Worm (Caenorhabditis elegans) whole organism, L1 larva: ENCODE measurements around the gene him-5.

Source experiments
- C04F5.9 ChIP-seq: sonication (generic microtip); optimal IDR thresholded peaks from 2 replicates; lab custom pipeline; 2016; ENCODE audit warnings: missing genetic modification characterization, missing compliant biosample characterization
- C16A3.4 ChIP-seq: fragments of 150-350 bp; optimal IDR thresholded peaks from 2 replicates; lab custom pipeline; 2014; ENCODE audit warnings: missing biosample characterization, missing genetic modification characterization
- C34B4.2 ChIP-seq: sonication (generic microtip); optimal IDR thresholded peaks from 2 replicates; lab custom pipeline; 2017; ENCODE audit warnings: mild to moderate bottlenecking, missing genetic modification characterization, missing compliant biosample characterization
- F16B12.6 ChIP-seq: fragments of 150-350 bp; optimal IDR thresholded peaks from 2 replicates; lab custom pipeline; 2014; ENCODE audit warnings: missing biosample characterization, missing genetic modification characterization
- aha-1 ChIP-seq: fragments of 150-350 bp; optimal IDR thresholded peaks from 2 replicates; lab custom pipeline; 2014; ENCODE audit warnings: missing biosample characterization, missing genetic modification characterization
- blmp-1 ChIP-seq: fragments of 150-350 bp; optimal IDR thresholded peaks from 2 replicates; lab custom pipeline; 2014; ENCODE audit warnings: missing biosample characterization, missing genetic modification characterization
- ceh-63 ChIP-seq: fragments of 200-800 bp; sonication (Bioruptor generic); optimal IDR thresholded peaks from 2 replicates; lab custom pipeline; 2018; ENCODE audit warnings: mild to moderate bottlenecking, missing genetic modification characterization, missing compliant biosample characterization
- ceh-90 ChIP-seq: sonication (generic microtip); optimal IDR thresholded peaks from 2 replicates; lab custom pipeline; 2016; ENCODE audit warnings: missing genetic modification characterization, missing compliant biosample characterization
- ces-1 ChIP-seq: fragments of 150-350 bp; optimal IDR thresholded peaks from 2 replicates; lab custom pipeline; 2014; ENCODE audit warnings: missing biosample characterization, missing genetic modification reagents, missing genetic modification characterization
- dpl-1 ChIP-seq, 3 experiments: fragments of 150-350 bp in 2 of 3; sonication (generic microtip) in 1 of 3; optimal IDR thresholded peaks; 2 replicates each; lab custom pipeline; 2014 to 2017; ENCODE audit warnings: missing biosample characterization in 3 of 3, missing genetic modification characterization in 3 of 3, missing genetic modification reagents in 3 of 3
- dsc-1 ChIP-seq: sonication (generic microtip); optimal IDR thresholded peaks from 2 replicates; lab custom pipeline; 2016; ENCODE audit warnings: mild to moderate bottlenecking, missing genetic modification characterization, missing compliant biosample characterization
- efl-3 ChIP-seq: fragments of 200-800 bp; sonication (Bioruptor generic); optimal IDR thresholded peaks from 2 replicates; lab custom pipeline; 2018; ENCODE audit warnings: mild to moderate bottlenecking, missing genetic modification characterization, missing compliant biosample characterization
- egl-13 ChIP-seq: sonication (generic microtip); optimal IDR thresholded peaks from 2 replicates; lab custom pipeline; 2016; ENCODE audit warnings: missing genotype, missing genetic modification reagents, missing genetic modification characterization, missing compliant biosample characterization
- ets-5 ChIP-seq: fragments of 200-800 bp; sonication (Bioruptor generic); IDR thresholded peaks from 2 replicates; pipeline ENCODE4 v1.3.6; 2022; ENCODE audit warnings: missing genetic modification characterization, missing compliant biosample characterization
- fkh-10 ChIP-seq: sonication (generic microtip); optimal IDR thresholded peaks from 2 replicates; lab custom pipeline; 2017; ENCODE audit warnings: missing biosample characterization, missing genetic modification reagents, missing genetic modification characterization
- fkh-4 ChIP-seq: sonication (generic microtip); optimal IDR thresholded peaks from 2 replicates; lab custom pipeline; 2016; ENCODE audit warnings: missing compliant biosample characterization, missing genetic modification characterization, borderline replicate concordance
- fkh-8 ChIP-seq: sonication (generic microtip); optimal IDR thresholded peaks from 2 replicates; lab custom pipeline; 2016; ENCODE audit warnings: mild to moderate bottlenecking, missing genetic modification characterization, missing compliant biosample characterization
- hlh-4 ChIP-seq: sonication (generic microtip); optimal IDR thresholded peaks from 2 replicates; lab custom pipeline; 2016; ENCODE audit warnings: mild to moderate bottlenecking, missing genetic modification characterization, missing compliant biosample characterization
- hpl-2 ChIP-seq: fragments of 150-350 bp; optimal IDR thresholded peaks from 2 replicates; lab custom pipeline; 2014; ENCODE audit warnings: missing biosample characterization, missing genetic modification reagents, missing genetic modification characterization
- isw-1 ChIP-seq: fragments of 200-800 bp; sonication (Bioruptor generic); IDR thresholded peaks from 2 replicates; pipeline ENCODE4 v1.3.6; 2022; ENCODE audit warnings: missing genetic modification characterization, missing compliant biosample characterization
- lin-14 ChIP-seq: fragments of 200-800 bp; sonication (Bioruptor generic); optimal IDR thresholded peaks from 2 replicates; lab custom pipeline; 2018; ENCODE audit warnings: mild to moderate bottlenecking, missing genetic modification characterization, moderate library complexity, missing compliant biosample characterization
- lin-15B ChIP-seq: fragments of 150-350 bp; sonication (generic microtip); optimal IDR thresholded peaks from 3 replicates; lab custom pipeline; 2014; ENCODE audit warnings: missing biosample characterization, missing genetic modification characterization
- lin-35 ChIP-seq, 2 experiments: fragments of 150-350 bp; optimal IDR thresholded peaks; 2 replicates each; lab custom pipeline; 2014; ENCODE audit warnings: missing biosample characterization in 2 of 2, missing genetic modification characterization in 2 of 2, missing genetic modification reagents in 2 of 2
- lin-39 ChIP-seq: fragments of 150-350 bp; optimal IDR thresholded peaks from 2 replicates; lab custom pipeline; 2014; ENCODE audit warnings: missing biosample characterization, missing genetic modification reagents, missing genetic modification characterization
- lsy-2 ChIP-seq, 2 experiments: fragments of 150-350 bp; optimal IDR thresholded peaks; 2 replicates each; lab custom pipeline; 2014; ENCODE audit warnings: missing biosample characterization in 2 of 2, missing genetic modification characterization in 2 of 2
- mab-9 ChIP-seq: fragments of 200-800 bp; sonication (Bioruptor generic); IDR thresholded peaks from 2 replicates; pipeline ENCODE4 v1.3.6; 2022; ENCODE audit warnings: missing genetic modification reagents, missing genetic modification characterization, missing compliant biosample characterization
- mdl-1 ChIP-seq, 2 experiments: fragments of 150-350 bp; optimal IDR thresholded peaks; 2 replicates each; lab custom pipeline; 2014 to 2017; ENCODE audit warnings: missing biosample characterization in 2 of 2, missing genetic modification characterization in 2 of 2, inconsistent platforms in 1 of 2
- mef-2 ChIP-seq: fragments of 150-350 bp; optimal IDR thresholded peaks from 2 replicates; lab custom pipeline; 2014; ENCODE audit warnings: missing biosample characterization, missing genetic modification characterization
- mep-1 ChIP-seq: fragments of 150-350 bp; optimal IDR thresholded peaks from 2 replicates; lab custom pipeline; 2014; ENCODE audit warnings: missing biosample characterization, missing genetic modification characterization
- nhr-11 ChIP-seq: fragments of 150-350 bp; optimal IDR thresholded peaks from 2 replicates; lab custom pipeline; 2014; ENCODE audit warnings: missing biosample characterization, missing genetic modification characterization
- nhr-12 ChIP-seq: sonication (generic microtip); optimal IDR thresholded peaks from 2 replicates; lab custom pipeline; 2017; ENCODE audit warnings: missing biosample characterization, missing genetic modification characterization
- nhr-19 ChIP-seq: fragments of 200-800 bp; sonication (Bioruptor generic); conservative IDR thresholded peaks from 2 replicates; pipeline ENCODE4 v1.3.6; 2022; ENCODE audit warnings: missing genetic modification characterization, missing compliant biosample characterization
- nhr-237 ChIP-seq: fragments of 150-350 bp; optimal IDR thresholded peaks from 2 replicates; lab custom pipeline; 2014; ENCODE audit warnings: missing biosample characterization, missing genetic modification characterization
- nhr-47 ChIP-seq: sonication (generic microtip); optimal IDR thresholded peaks from 2 replicates; lab custom pipeline; 2016; ENCODE audit warnings: mild to moderate bottlenecking, missing genetic modification characterization, moderate library complexity, missing compliant biosample characterization
- nhr-71 ChIP-seq: sonication (generic microtip); optimal IDR thresholded peaks from 2 replicates; lab custom pipeline; 2016; ENCODE audit warnings: mild to moderate bottlenecking, missing genetic modification characterization, moderate library complexity, missing compliant biosample characterization
- nhr-85 ChIP-seq: sonication (generic microtip); peaks from one replicate; lab custom pipeline; 2016; ENCODE audit warnings: missing genetic modification characterization, inconsistent platforms, missing compliant biosample characterization
- nhr-90 ChIP-seq: sonication (generic microtip); optimal IDR thresholded peaks from 2 replicates; lab custom pipeline; 2016; ENCODE audit warnings: mild to moderate bottlenecking, missing genetic modification characterization, missing compliant biosample characterization; ENCODE audit not compliant: poor library complexity
- pqm-1 ChIP-seq: sonication (generic microtip); optimal IDR thresholded peaks from 3 replicates; lab custom pipeline; 2017; ENCODE audit warnings: missing biosample characterization, missing genetic modification characterization
- rnt-1 ChIP-seq: sonication (generic microtip); optimal IDR thresholded peaks from 2 replicates; lab custom pipeline; 2016; ENCODE audit warnings: mild to moderate bottlenecking, missing genetic modification characterization, moderate library complexity, missing compliant biosample characterization
- skn-1 ChIP-seq: fragments of 150-350 bp; optimal IDR thresholded peaks from 2 replicates; lab custom pipeline; 2014; ENCODE audit warnings: missing biosample characterization, missing genetic modification characterization
- sox-4 ChIP-seq: sonication (generic microtip); optimal IDR thresholded peaks from 2 replicates; lab custom pipeline; 2016; ENCODE audit warnings: missing genetic modification characterization, missing compliant biosample characterization
- unc-130 ChIP-seq: fragments of 150-350 bp; optimal IDR thresholded peaks from 2 replicates; lab custom pipeline; 2017; ENCODE audit warnings: missing biosample characterization, missing genetic modification characterization, inconsistent platforms
- unc-62 ChIP-seq: fragments of 150-350 bp; optimal IDR thresholded peaks from 2 replicates; lab custom pipeline; 2014; ENCODE audit warnings: missing biosample characterization, missing genetic modification reagents, missing genetic modification characterization
- unc-86 ChIP-seq: sonication (generic microtip); optimal IDR thresholded peaks from 2 replicates; lab custom pipeline; 2016; ENCODE audit warnings: missing genetic modification characterization, missing compliant biosample characterization
- unc-98 ChIP-seq: fragments of 200-800 bp; sonication (Bioruptor generic); IDR thresholded peaks from 2 replicates; pipeline ENCODE4 v1.3.6; 2022; ENCODE audit warnings: missing genetic modification characterization, missing compliant biosample characterization
- vab-15 ChIP-seq: sonication (generic microtip); optimal IDR thresholded peaks from 2 replicates; lab custom pipeline; 2017; ENCODE audit warnings: missing genotype, mild to moderate bottlenecking, missing genetic modification characterization, missing compliant biosample characterization
- ztf-11 ChIP-seq, 2 experiments: sonication (generic microtip); optimal IDR thresholded peaks; 2 replicates each; lab custom pipeline; 2016 to 2017; ENCODE audit warnings: missing genetic modification characterization in 2 of 2, missing biosample characterization in 1 of 2, missing compliant biosample characterization in 1 of 2

him-5 gene

ce11 chrV:14092403-14092802 lies 2.2 kb downstream of the him-5 start, which contains the start of gene D1086.3 (continued):
- TF ChIP-seq unc-62 = no peak
- TF ChIP-seq skn-1 = no peak
- TF ChIP-seq hlh-4 = no peak
- peak; percentile 87 for TF ChIP-seq nhr-85 (tag; lab: Kevin White, UChicago)
- TF ChIP-seq nhr-237 (tag; lab: Kevin White, UChicago) = no peak
- TF ChIP-seq efl-3 (GFP tag; lab: Kevin White, UChicago) = no peak
- TF ChIP-seq C34B4.2 = no peak
- no peak for TF ChIP-seq unc-86 (tag; lab: Kevin White, UChicago)
- TF ChIP-seq rnt-1 (tag; lab: Kevin White, UChicago) = peak; percentile 82
- no peak for TF ChIP-seq vab-15 (tag; lab: Kevin White, UChicago)
- no peak for TF ChIP-seq aha-1 (tag; lab: Kevin White, UChicago)
- no peak for TF ChIP-seq sox-4
- peak; percentile 80 for TF ChIP-seq nhr-19 (GFP tag; lab: Robert Waterston, UW)
- no peak for TF ChIP-seq egl-13 (tag; lab: Kevin White, UChicago)
- peak; percentile 82 for TF ChIP-seq nhr-90
- no peak for TF ChIP-seq nhr-11 (tag; lab: Kevin White, UChicago)
- peak; percentile 75 for TF ChIP-seq lin-39
- no peak for TF ChIP-seq isw-1
- TF ChIP-seq fkh-8 (tag; lab: Kevin White, UChicago) = no peak
- TF ChIP-seq pqm-1 (tag; lab: Kevin White, UChicago) = no peak
- TF ChIP-seq unc-130 (tag; lab: Kevin White, UChicago) = no peak
- TF ChIP-seq C04F5.9 = no peak
- TF ChIP-seq dpl-1 (GFP tag; optimal IDR thresholded peaks at IDR 0.05; lab: Kevin White, UChicago) = no peak
- TF ChIP-seq unc-98 (GFP tag; lab: Robert Waterston, UW) = no peak
- no peak for TF ChIP-seq ceh-90 (tag; lab: Kevin White, UChicago)
- TF ChIP-seq ztf-11 (tag; optimal IDR thresholded peaks at IDR 0.05; lab: Kevin White, UChicago) = no peak
- no peak for TF ChIP-seq ceh-63 (GFP tag; lab: Kevin White, UChicago)
- TF ChIP-seq nhr-71 (tag; lab: Kevin White, UChicago) = peak; percentile 82
- no peak for TF ChIP-seq F16B12.6 (tag; lab: Kevin White, UChicago)
- TF ChIP-seq ets-5 (GFP tag; lab: Robert Waterston, UW) = no peak
- TF ChIP-seq nhr-12 = no peak

DNA sequence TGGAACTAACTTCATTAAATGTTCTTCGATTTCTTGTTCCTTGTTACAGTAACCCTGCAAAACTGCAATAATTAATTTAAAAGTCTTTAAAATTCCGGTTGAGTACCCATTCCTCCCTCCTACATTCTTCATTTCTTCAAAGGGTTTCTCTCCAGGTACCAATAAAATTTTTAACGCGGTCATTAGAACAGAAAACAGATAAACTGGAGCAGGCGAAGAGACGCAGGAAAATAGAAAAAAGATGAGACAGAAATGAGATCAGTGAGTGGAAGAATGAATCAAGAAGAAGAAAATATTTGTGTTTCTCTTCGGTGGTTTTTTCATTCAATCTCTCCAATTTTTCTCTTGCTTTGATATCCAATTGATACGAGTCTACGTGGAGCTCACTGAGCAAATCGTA lies 3.6 kb downstream of the him-5 start, which contains the start of gene D1086.8:
TSS of gene D1086.8 (plus strand) at position 301 of the 400 bp plus-strand sequence.
- TF ChIP-seq ces-1 (no peak), ceh-90 (tag; lab: Kevin White, UChicago) (no peak), C34B4.2 (no peak), rnt-1 (tag; lab: Kevin White, UChicago) (peak; percentile 33), mep-1 (tag; lab: Kevin White, UChicago) (no peak), fkh-4 (tag; lab: Kevin White, UChicago) (no peak), blmp-1 (tag; lab: Kevin White, UChicago) (peak; percentile 11), mef-2 (tag; lab: Kevin White, UChicago) (no peak), lin-15B (no peak), dsc-1 (tag; lab: Kevin White, UChicago) (peak; percentile 2), fkh-10 (GFP tag; lab: Kevin White, UChicago) (no peak), mdl-1 (tag; optimal IDR thresholded peaks at IDR 0.05; lab: Kevin White, UChicago) (no peak), nhr-47 (tag; lab: Kevin White, UChicago) (no peak), lin-35 (GFP tag; optimal IDR thresholded peaks at IDR 0.05; lab: Kevin White, UChicago) (no peak), lin-14 (GFP tag; lab: Kevin White, UChicago) (peak; percentile 57), fkh-8 (tag; lab: Kevin White, UChicago) (no peak), hpl-2 (GFP tag; lab: Kevin White, UChicago) (no peak), mab-9 (GFP tag; lab: Robert Waterston, UW) (no peak), pqm-1 (tag; lab: Kevin White, UChicago) (no peak), nhr-90 (no peak), lsy-2 (tag; optimal IDR thresholded peaks at IDR 0.05; lab: Kevin White, UChicago) (peak in 1 of 2 experiments; percentile 38), C16A3.4 (no peak)
